Fruit fly (Drosophila melanogaster) whole organism, pupa: ENCODE data around the gene CG1622.

Source experiments
- CG12605 ChIP-seq: fragments of 200-800 bp; sonication (Bioruptor generic); IDR thresholded peaks from 2 replicates; pipeline ENCODE4 v1.3.6; 2022; ENCODE audit warnings: missing biosample characterization, missing genetic modification characterization
- CG13204 ChIP-seq: fragments of 200-800 bp; sonication (Bioruptor generic); optimal IDR thresholded peaks from 2 replicates; lab custom pipeline; 2018; ENCODE audit warnings: missing biosample characterization, mild to moderate bottlenecking, missing genetic modification characterization, moderate library complexity
- CG15710 ChIP-seq: fragments of 200-800 bp; sonication (Bioruptor generic); optimal IDR thresholded peaks from 2 replicates; lab custom pipeline; 2018; ENCODE audit warnings: missing biosample characterization, mild to moderate bottlenecking, missing genetic modification characterization, moderate library complexity
- CG17806 ChIP-seq: fragments of 200-800 bp; sonication (Bioruptor generic); optimal IDR thresholded peaks from 2 replicates; lab custom pipeline; 2018; ENCODE audit warnings: missing biosample characterization, mild to moderate bottlenecking, missing genetic modification characterization, moderate library complexity
- CG32121 ChIP-seq: fragments of 200-800 bp; sonication (Bioruptor generic); IDR thresholded peaks from 2 replicates; pipeline ENCODE4 v1.3.6; 2022; ENCODE audit warnings: missing biosample characterization, missing genetic modification characterization
- CG34367 ChIP-seq: fragments of 200-800 bp; sonication (Bioruptor generic); optimal IDR thresholded peaks from 2 replicates; lab custom pipeline; 2018; ENCODE audit warnings: missing biosample characterization, mild to moderate bottlenecking, missing genetic modification characterization
- CG4496 ChIP-seq: fragments of 200-800 bp; sonication (Bioruptor generic); IDR thresholded peaks from 3 replicates; pipeline ENCODE4 v1.3.6; 2022; ENCODE audit warnings: missing biosample characterization, missing genetic modification characterization
- CG8159 ChIP-seq: fragments of 200-800 bp; sonication (Bioruptor generic); optimal IDR thresholded peaks from 3 replicates; lab custom pipeline; 2018; ENCODE audit warnings: missing biosample characterization, mild to moderate bottlenecking, missing genetic modification characterization, moderate library complexity
- CG9948 ChIP-seq: fragments of 200-800 bp; sonication (Bioruptor generic); optimal IDR thresholded peaks from 2 replicates; lab custom pipeline; 2018; ENCODE audit warnings: missing biosample characterization, mild to moderate bottlenecking, missing genetic modification characterization, moderate library complexity
- D1 ChIP-seq: fragments of 200-800 bp; sonication (Bioruptor generic); optimal IDR thresholded peaks from 2 replicates; lab custom pipeline; 2018; ENCODE audit warnings: missing biosample characterization, mild to moderate bottlenecking, missing genetic modification characterization, moderate library complexity
- EcR ChIP-seq: fragments of 200-800 bp; sonication (Bioruptor generic); optimal IDR thresholded peaks from 3 replicates; lab custom pipeline; 2019; ENCODE audit warnings: missing biosample characterization, missing genetic modification characterization, mild to moderate bottlenecking, moderate library complexity, missing genetic modification reagents
- Pif1A ChIP-seq: fragments of 200-800 bp; sonication (Bioruptor generic); optimal IDR thresholded peaks from 3 replicates; lab custom pipeline; 2016; ENCODE audit warnings: missing biosample characterization, missing genetic modification characterization
- fd96Ca ChIP-seq: fragments of 200-800 bp; sonication (Bioruptor generic); IDR thresholded peaks from 3 replicates; pipeline ENCODE4 v1.3.6; 2022; ENCODE audit warnings: missing biosample characterization, missing genetic modification characterization
- gl ChIP-seq: fragments of 200-800 bp; sonication (Bioruptor generic); optimal IDR thresholded peaks from 2 replicates; lab custom pipeline; 2018; ENCODE audit warnings: missing biosample characterization, mild to moderate bottlenecking, missing genetic modification characterization

- TF ChIP-seq CG12605 (GFP tag; lab: Robert Waterston, UW) (no peak), CG13204 (no peak), EcR (GFP tag; lab: Kevin White, UChicago) (no peak), CG8159 (tag; lab: Kevin White, UChicago) (no peak), gl (tag; lab: Kevin White, UChicago) (no peak), CG17806 (no peak), CG9948 (tag; lab: Kevin White, UChicago) (no peak), CG32121 (GFP tag; lab: Robert Waterston, UW) (0 out of 2 replicates have a peak, but pooled peaks have one; percentile 20), fd96Ca (GFP tag; lab: Robert Waterston, UW) (peak; percentile 48; the same call in 1 of the 3 replicates), CG4496 (GFP tag; lab: Robert Waterston, UW) (peak; percentile 22; the same call in 1 of the 3 replicates), CG15710 (tag; lab: Kevin White, UChicago) (no peak), CG34367 (tag; lab: Kevin White, UChicago) (no peak), Pif1A (GFP tag; lab: Kevin White, UChicago) (peak; percentile 30), D1 (tag; lab: Kevin White, UChicago) (no peak)
Measured at dm6 chrX:13253062-13253724, 43.7 kb upstream of the CG1622 start.
